Fruit fly (Drosophila melanogaster) whole organism, embryonic: Measurements from ENCODE around the gene Kyat.

Experiments
- Adf1 ChIP-seq: fragments of 200-800 bp; sonication (Bioruptor generic); IDR thresholded peaks from 2 replicates; pipeline ENCODE4 v1.3.6; 2022; ENCODE audit warnings: missing biosample characterization, missing genetic modification characterization
- Atf3 ChIP-seq: fragments of 200-800 bp; sonication (Bioruptor generic); optimal IDR thresholded peaks from 3 replicates; lab custom pipeline; 2016; ENCODE audit warnings: missing biosample characterization, missing genetic modification characterization
- B-H1 ChIP-seq: fragments of 200-800 bp; sonication (Bioruptor generic); IDR thresholded peaks from 3 replicates; pipeline ENCODE4 v1.3.6; 2022; ENCODE audit warnings: missing biosample characterization, missing genetic modification characterization
- C15 ChIP-seq: fragments of 200-800 bp; sonication (Bioruptor generic); IDR thresholded peaks from 3 replicates; pipeline ENCODE4 v1.3.6; 2022; ENCODE audit warnings: missing biosample characterization, missing genetic modification characterization
- CG11247 ChIP-seq: fragments of 200-800 bp; sonication (Bioruptor generic); IDR thresholded peaks from 2 replicates; pipeline ENCODE4 v1.3.6; 2022; ENCODE audit warnings: missing biosample characterization, missing genetic modification characterization
- CG13775 ChIP-seq: fragments of 200-800 bp; sonication (Bioruptor generic); optimal IDR thresholded peaks from 3 replicates; lab custom pipeline; 2017; ENCODE audit warnings: missing biosample characterization, mild to moderate bottlenecking, missing genetic modification characterization
- CG14667 ChIP-seq: fragments of 200-800 bp; sonication (Bioruptor generic); IDR thresholded peaks from 2 replicates; pipeline ENCODE4 v1.3.6; 2022; ENCODE audit warnings: missing biosample characterization, missing genetic modification characterization
- CG15696 ChIP-seq: fragments of 200-800 bp; sonication (Bioruptor generic); optimal IDR thresholded peaks from 2 replicates; lab custom pipeline; 2019; ENCODE audit warnings: missing biosample characterization, mild to moderate bottlenecking, missing genetic modification characterization, moderate library complexity
- CG17361 ChIP-seq: fragments of 200-800 bp; sonication (Bioruptor generic); IDR thresholded peaks from 3 replicates; pipeline ENCODE4 v1.3.6; 2022; ENCODE audit warnings: missing biosample characterization, missing genetic modification characterization
- CG18764 ChIP-seq: fragments of 200-800 bp; sonication (Bioruptor generic); optimal IDR thresholded peaks from 3 replicates; lab custom pipeline; 2016; ENCODE audit warnings: missing biosample characterization, missing genetic modification characterization
- CG30403 ChIP-seq: fragments of 200-800 bp; sonication (Bioruptor generic); optimal IDR thresholded peaks from 3 replicates; lab custom pipeline; 2016; ENCODE audit warnings: missing biosample characterization, missing genetic modification characterization
- CG31441 ChIP-seq: fragments of 200-800 bp; sonication (Bioruptor generic); IDR thresholded peaks from 2 replicates; pipeline ENCODE4 v1.3.6; 2022; ENCODE audit warnings: missing biosample characterization, missing genetic modification characterization
- CG3163 ChIP-seq: fragments of 200-800 bp; sonication (Bioruptor generic); optimal IDR thresholded peaks from 3 replicates; lab custom pipeline; 2016; ENCODE audit warnings: missing biosample characterization, missing genetic modification characterization
- CG3995 ChIP-seq: fragments of 200-800 bp; sonication (Bioruptor generic); optimal IDR thresholded peaks from 3 replicates; lab custom pipeline; 2016; ENCODE audit warnings: missing biosample characterization, missing genetic modification characterization
- CG7372 ChIP-seq: fragments of 200-800 bp; sonication (Bioruptor generic); IDR thresholded peaks from 2 replicates; pipeline ENCODE4 v1.3.6; 2022; ENCODE audit warnings: missing biosample characterization, missing genetic modification characterization
- CG8388 ChIP-seq: fragments of 200-800 bp; sonication (Bioruptor generic); optimal IDR thresholded peaks from 2 replicates; lab custom pipeline; 2019; ENCODE audit warnings: missing biosample characterization, mild to moderate bottlenecking, missing genetic modification characterization, moderate library complexity
- CHES-1-like ChIP-seq: fragments of 200-800 bp; sonication (Bioruptor generic); optimal IDR thresholded peaks from 2 replicates; lab custom pipeline; 2016; ENCODE audit warnings: missing biosample characterization, missing genetic modification characterization
- D ChIP-seq, 2 experiments: fragments of 200-800 bp in 1 of 2; fragments of >200 bp in 1 of 2; sonication (Bioruptor generic) in 1 of 2; optimal IDR thresholded peaks; 2 replicates in 1 of 2; 3 replicates in 1 of 2; lab custom pipeline; 2017; ENCODE audit warnings: mild to moderate bottlenecking in 1 of 2, missing biosample characterization in 1 of 2, missing genetic modification characterization in 1 of 2, missing genetic modification reagents in 1 of 2
- Gug ChIP-seq: fragments of 200-800 bp; sonication (Bioruptor generic); IDR thresholded peaks from 4 replicates; pipeline ENCODE4 v1.3.6; 2022; ENCODE audit warnings: missing biosample characterization, missing genetic modification characterization
- Hand ChIP-seq: fragments of 200-800 bp; sonication (Bioruptor generic); optimal IDR thresholded peaks from 2 replicates; lab custom pipeline; 2017; ENCODE audit warnings: mild to moderate bottlenecking, missing biosample characterization, missing genetic modification reagents, missing genetic modification characterization
- Hmr ChIP-seq: fragments of 200-800 bp; sonication (Bioruptor generic); optimal IDR thresholded peaks from 3 replicates; lab custom pipeline; 2017; ENCODE audit warnings: mild to moderate bottlenecking, missing biosample characterization, missing genetic modification reagents, missing genetic modification characterization
- Lhr ChIP-seq: fragments of 200-800 bp; sonication (Bioruptor generic); optimal IDR thresholded peaks from 3 replicates; lab custom pipeline; 2017; ENCODE audit warnings: mild to moderate bottlenecking, missing biosample characterization, missing genetic modification reagents, missing genetic modification characterization
- Mrtf ChIP-seq: fragments of 200-800 bp; sonication (Bioruptor generic); IDR thresholded peaks from 3 replicates; pipeline ENCODE4 v1.3.6; 2022; ENCODE audit warnings: missing biosample characterization, missing genetic modification characterization
- Opbp ChIP-seq: fragments of 200-800 bp; sonication (Bioruptor generic); IDR thresholded peaks from 3 replicates; pipeline ENCODE4 v1.3.6; 2022; ENCODE audit warnings: missing biosample characterization, missing genetic modification characterization; ENCODE audit not compliant: partially characterized antibody
- Sry-β ChIP-seq: fragments of 200-800 bp; sonication (Bioruptor generic); optimal IDR thresholded peaks from 2 replicates; lab custom pipeline; 2018; ENCODE audit warnings: missing biosample characterization, mild to moderate bottlenecking, missing genetic modification characterization, moderate library complexity
- Ssrp ChIP-seq: fragments of 200-800 bp; sonication (Bioruptor generic); optimal IDR thresholded peaks from 2 replicates; lab custom pipeline; 2018; ENCODE audit warnings: missing biosample characterization, mild to moderate bottlenecking, missing genetic modification characterization, moderate library complexity
- Xrp1 ChIP-seq: fragments of 200-800 bp; sonication (Bioruptor generic); IDR thresholded peaks from 2 replicates; pipeline ENCODE4 v1.3.6; 2022; ENCODE audit warnings: missing biosample characterization, missing genetic modification characterization
- ap ChIP-seq: fragments of 200-800 bp; sonication (Bioruptor generic); IDR thresholded peaks from 2 replicates; pipeline ENCODE4 v1.3.6; 2022; ENCODE audit warnings: missing biosample characterization, missing genetic modification characterization
- ash1 ChIP-seq: fragments of 200-800 bp; sonication (Bioruptor generic); optimal IDR thresholded peaks from 2 replicates; lab custom pipeline; 2018; ENCODE audit warnings: missing biosample characterization, mild to moderate bottlenecking, missing genetic modification characterization
- bigmax ChIP-seq: fragments of 200-800 bp; sonication (Bioruptor generic); optimal IDR thresholded peaks from 2 replicates; lab custom pipeline; 2018; ENCODE audit warnings: missing biosample characterization, mild to moderate bottlenecking, missing genetic modification characterization
- dimm ChIP-seq: fragments of 200-800 bp; sonication (Bioruptor generic); IDR thresholded peaks from 2 replicates; pipeline ENCODE4 v1.3.6; 2022; ENCODE audit warnings: missing biosample characterization, missing genetic modification characterization
- disco-r ChIP-seq: fragments of 200-800 bp; sonication (Bioruptor generic); optimal IDR thresholded peaks from 2 replicates; lab custom pipeline; 2016; ENCODE audit warnings: missing biosample characterization, missing genetic modification characterization
- fd3F ChIP-seq: fragments of 200-800 bp; sonication (Bioruptor generic); optimal IDR thresholded peaks from 2 replicates; lab custom pipeline; 2018; ENCODE audit warnings: missing biosample characterization, mild to moderate bottlenecking, missing genetic modification characterization, moderate library complexity
- fd96Cb ChIP-seq: fragments of 200-800 bp; sonication (Bioruptor generic); optimal IDR thresholded peaks from 2 replicates; lab custom pipeline; 2018; ENCODE audit warnings: missing biosample characterization, mild to moderate bottlenecking, missing genetic modification characterization, moderate library complexity
- insv ChIP-seq, 2 experiments: fragments of 200-800 bp; sonication (Bioruptor generic); optimal IDR thresholded peaks; 3 replicates each; lab custom pipeline; 2016 to 2018; ENCODE audit warnings: missing biosample characterization in 2 of 2, missing genetic modification characterization in 2 of 2
- kah ChIP-seq: fragments of 200-800 bp; sonication (Bioruptor generic); optimal IDR thresholded peaks from 2 replicates; lab custom pipeline; 2018; ENCODE audit warnings: missing biosample characterization, mild to moderate bottlenecking, missing genetic modification characterization
- klu ChIP-seq: fragments of 200-800 bp; sonication (Bioruptor generic); IDR thresholded peaks from 2 replicates; pipeline ENCODE4 v1.3.6; 2022; ENCODE audit warnings: missing biosample characterization, missing genetic modification characterization
- lola ChIP-seq, 3 experiments: fragments of >200 bp in 2 of 3; fragments of 200-800 bp in 1 of 3; sonication (Bioruptor generic) in 1 of 3; optimal IDR thresholded peaks; 2 replicates each; lab custom pipeline; 2017 to 2019; ENCODE audit warnings: missing biosample characterization in 3 of 3, missing genetic modification characterization in 3 of 3, mild to moderate bottlenecking in 1 of 3, moderate library complexity in 1 of 3
- nerfin-1 ChIP-seq: fragments of 200-800 bp; sonication (Bioruptor generic); optimal IDR thresholded peaks from 3 replicates; lab custom pipeline; 2019; ENCODE audit warnings: missing biosample characterization, mild to moderate bottlenecking, missing genetic modification characterization, moderate library complexity
- onecut ChIP-seq: fragments of 200-800 bp; sonication (Bioruptor generic); IDR thresholded peaks from 2 replicates; pipeline ENCODE4 v1.3.6; 2022; ENCODE audit warnings: missing biosample characterization, missing genetic modification characterization
- p53 ChIP-seq: fragments of 200-800 bp; sonication (Bioruptor generic); optimal IDR thresholded peaks from 2 replicates; lab custom pipeline; 2016; ENCODE audit warnings: missing biosample characterization, missing genetic modification characterization
- pan ChIP-seq, 4 experiments: fragments of >200 bp in 3 of 4; fragments of 200-800 bp in 1 of 4; sonication (Bioruptor generic) in 1 of 4; optimal IDR thresholded peaks in 3 of 4; IDR thresholded peaks in 1 of 4; 2 replicates each; pipeline versions ENCODE4 v1.3.6 to Lab custom; 2017 to 2022; ENCODE audit warnings: missing biosample characterization in 2 of 4, missing genetic modification characterization in 2 of 4, mixed read lengths in 1 of 4
- peb ChIP-seq: fragments of 200-800 bp; sonication (Bioruptor generic); IDR thresholded peaks from 2 replicates; pipeline ENCODE4 v1.3.6; 2022; ENCODE audit warnings: missing biosample characterization, missing genetic modification characterization
- phol ChIP-seq: fragments of 200-800 bp; sonication (Bioruptor generic); optimal IDR thresholded peaks from 3 replicates; lab custom pipeline; 2018; ENCODE audit warnings: missing biosample characterization, mild to moderate bottlenecking, missing genetic modification characterization, moderate library complexity
- pros ChIP-seq: fragments of 200-800 bp; sonication (Bioruptor generic); optimal IDR thresholded peaks from 3 replicates; lab custom pipeline; 2019; ENCODE audit warnings: missing biosample characterization, mild to moderate bottlenecking, missing genetic modification characterization, moderate library complexity
- run ChIP-seq: fragments of 200-800 bp; sonication (Bioruptor generic); optimal IDR thresholded peaks from 3 replicates; lab custom pipeline; 2018; ENCODE audit warnings: missing biosample characterization, mild to moderate bottlenecking, missing genetic modification characterization
- sim ChIP-seq: fragments of 200-800 bp; sonication (Bioruptor generic); IDR thresholded peaks from 2 replicates; pipeline ENCODE4 v1.3.6; 2022; ENCODE audit warnings: missing biosample characterization, missing genetic modification characterization
- ssp ChIP-seq: fragments of 200-800 bp; sonication (Bioruptor generic); IDR thresholded peaks from 2 replicates; pipeline ENCODE4 v1.3.6; 2022; ENCODE audit warnings: missing biosample characterization, missing genetic modification characterization
- zfh1 ChIP-seq: fragments of 200-800 bp; sonication (Bioruptor generic); IDR thresholded peaks from 3 replicates; pipeline ENCODE4 v1.3.6; 2022; ENCODE audit warnings: missing biosample characterization, missing genetic modification characterization

Kyat gene

DNA sequence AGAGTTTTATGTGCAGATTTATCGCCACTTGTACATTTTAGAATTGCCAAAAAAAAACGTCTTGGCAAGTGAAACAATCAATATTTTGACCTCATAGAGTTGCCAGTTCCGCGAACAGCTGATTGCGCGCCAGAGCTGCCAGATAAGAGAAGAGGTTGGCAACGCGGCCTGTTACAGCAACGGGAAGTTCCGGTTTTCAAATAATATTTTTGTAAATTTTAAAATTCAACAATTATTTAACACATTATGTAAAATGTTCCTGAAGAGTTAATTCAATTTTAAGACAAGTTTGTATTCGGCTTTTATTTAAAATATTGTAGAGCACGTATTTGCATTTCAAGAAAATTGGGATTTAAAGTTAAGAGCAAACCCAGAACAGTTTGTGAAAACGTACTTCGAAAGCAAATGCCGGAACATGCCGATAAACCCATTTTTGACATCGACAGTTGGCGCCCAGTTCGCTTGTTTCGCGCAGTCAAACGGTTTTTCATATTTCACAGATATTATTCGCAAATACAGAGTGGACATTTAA is 35.5 kb downstream of the Kyat start, which contains the start of the genes prd1 and HisCl1 (continued):
- peak; percentile 70 for TF ChIP-seq fd96Cb (tag; lab: Kevin White, UChicago)
- peak; percentile 79 for TF ChIP-seq CG30403
- peak; percentile 36 for TF ChIP-seq pros (GFP tag; lab: Kevin White, UChicago)
- TF ChIP-seq lola (GFP tag; optimal IDR thresholded peaks at IDR 0.05; lab: Kevin White, UChicago), result peak in 1 of 3 experiments; percentile 59
- TF ChIP-seq CG3163, result no peak
- TF ChIP-seq Hmr (GFP tag; lab: Kevin White, UChicago), result peak; percentile 82
- TF ChIP-seq onecut, result peak; percentile 99
- TF ChIP-seq phol, result peak; percentile 85
- peak; percentile 48 for TF ChIP-seq CG15696 (tag; lab: Kevin White, UChicago)
- peak; percentile 37; the same call in 1 of the 4 replicates for TF ChIP-seq Gug (GFP tag; lab: Robert Waterston, UW)
- TF ChIP-seq dimm (GFP tag; lab: Robert Waterston, UW), result no peak
- TF ChIP-seq Xrp1 (GFP tag; lab: Robert Waterston, UW), result peak; percentile 39; the same call in 1 of the 2 replicates
- peak; percentile 39; the same call in 1 of the 2 replicates for TF ChIP-seq peb (GFP tag; lab: Robert Waterston, UW)
- peak in 1 of 2 experiments; percentile 35 for TF ChIP-seq insv (GFP tag; optimal IDR thresholded peaks at IDR 0.05; lab: Kevin White, UChicago)
- peak; percentile 35 for TF ChIP-seq disco-r (GFP tag; lab: Kevin White, UChicago)
- peak; percentile 39 for TF ChIP-seq Lhr (GFP tag; lab: Kevin White, UChicago)
- TF ChIP-seq Ssrp (tag; lab: Kevin White, UChicago), result peak; percentile 72
- no peak for TF ChIP-seq CG8388
- TF ChIP-seq ssp (GFP tag; lab: Robert Waterston, UW), result peak; percentile 45
- peak; percentile 53 for TF ChIP-seq Atf3
- peak; percentile 55; the same call in 1 of the 2 replicates for TF ChIP-seq CG7372 (GFP tag; lab: Robert Waterston, UW)
- TF ChIP-seq zfh1, result peak; percentile 50; the same call in 1 of the 3 replicates
- no peak for TF ChIP-seq bigmax
- peak; percentile 41; the same call in 1 of the 2 replicates for TF ChIP-seq klu (GFP tag; lab: Robert Waterston, UW)
- no peak for TF ChIP-seq pan (optimal IDR thresholded peaks at IDR 0.05; lab: Kevin White, UChicago)
- TF ChIP-seq pan (GFP tag; optimal IDR thresholded peaks at IDR 0.05 in 1 of 2, IDR thresholded peaks at IDR 0.05 in 1 of 2), result peak in 1 of 2 experiments; percentile 53
- TF ChIP-seq Opbp (GFP tag; lab: Robert Waterston, UW), result no peak
- peak; percentile 45 for TF ChIP-seq p53
- TF ChIP-seq run (tag; lab: Kevin White, UChicago), result peak; percentile 50
- TF ChIP-seq nerfin-1, result peak; percentile 78
- no peak for TF ChIP-seq sim
- peak; percentile 55 for TF ChIP-seq Sry-β (GFP tag; lab: Kevin White, UChicago)
- no peak for TF ChIP-seq Mrtf (GFP tag; lab: Robert Waterston, UW)
- no peak for TF ChIP-seq CG31441 (GFP tag; lab: Robert Waterston, UW)
- no peak for TF ChIP-seq C15 (GFP tag; lab: Robert Waterston, UW)
- TF ChIP-seq ash1 (GFP tag; lab: Kevin White, UChicago), result peak; percentile 22
- TF ChIP-seq ap, result no peak
- TF ChIP-seq kah (GFP tag; lab: Kevin White, UChicago), result peak; percentile 24
- peak; percentile 36; the same call in 1 of the 3 replicates for TF ChIP-seq B-H1 (GFP tag; lab: Robert Waterston, UW)
- TF ChIP-seq CHES-1-like (GFP tag; lab: Kevin White, UChicago), result peak; percentile 62
- peak; percentile 68 for TF ChIP-seq fd3F (GFP tag; lab: Kevin White, UChicago)
- TF ChIP-seq CG11247 (GFP tag; lab: Robert Waterston, UW), result peak; percentile 38; the same call in 1 of the 2 replicates
- TF ChIP-seq CG13775 (GFP tag; lab: Kevin White, UChicago), result peak; percentile 75
- peak; percentile 36 for TF ChIP-seq CG3995
- TF ChIP-seq CG14667 (GFP tag; lab: Robert Waterston, UW), result no peak
- 0 out of 2 replicates have a peak, but pooled peaks have one; percentile 32 for TF ChIP-seq Adf1
- TF ChIP-seq CG18764 (GFP tag; lab: Kevin White, UChicago), result peak; percentile 9
- TF ChIP-seq D (optimal IDR thresholded peaks at IDR 0.05; lab: Kevin White, UChicago), result no peak
- peak; percentile 56 for TF ChIP-seq D (GFP tag; optimal IDR thresholded peaks at IDR 0.05; lab: Kevin White, UChicago)
- TF ChIP-seq Hand (GFP tag; lab: Kevin White, UChicago), result no peak
- TF ChIP-seq CG17361 (GFP tag; lab: Robert Waterston, UW), result peak; percentile 90
